Worm (Caenorhabditis elegans): Measurements from ENCODE around the gene emb-1.

emb-1 gene

ce11 chrIII:5150012-5150411 is 23.2 kb upstream of the emb-1 start:
- TF ChIP-seq lin-11 (tag; optimal IDR thresholded peaks at IDR 0.05) (no peak), unc-55 (GFP tag; optimal IDR thresholded peaks at IDR 0.05) (no peak), snpc-4 (tag; optimal IDR thresholded peaks at IDR 0.05) (no peak), sem-4 (tag; optimal IDR thresholded peaks at IDR 0.05) (no peak), nhr-12 (tag; optimal IDR thresholded peaks at IDR 0.05) (no peak), sma-3 (GFP tag; optimal IDR thresholded peaks at IDR 0.05) (no peak), dmd-4 (tag; optimal IDR thresholded peaks at IDR 0.05) (no peak), nhr-129 (tag; optimal IDR thresholded peaks at IDR 0.05) (no peak), nhr-237 (tag; optimal IDR thresholded peaks at IDR 0.05) (no peak), peb-1 (tag; optimal IDR thresholded peaks at IDR 0.05) (no peak), nhr-6 (tag; optimal IDR thresholded peaks at IDR 0.05) (no peak), nhr-77 (tag; optimal IDR thresholded peaks at IDR 0.05) (no peak)

- TF ChIP-seq nhr-10 (tag; optimal IDR thresholded peaks at IDR 0.05) = no peak
- TF ChIP-seq ceh-16 (tag; optimal IDR thresholded peaks at IDR 0.05) = no peak
- no peak for TF ChIP-seq ZK546.5 (tag; optimal IDR thresholded peaks at IDR 0.05)
- no peak for TF ChIP-seq ztf-1 (GFP tag; conservative IDR thresholded peaks at IDR 0.05)
- no peak for TF ChIP-seq nhr-237 (tag; optimal IDR thresholded peaks at IDR 0.05)
- no peak for TF ChIP-seq nhr-25 (tag; optimal IDR thresholded peaks at IDR 0.05)
- no peak for TF ChIP-seq sma-9 (GFP tag; optimal IDR thresholded peaks at IDR 0.05)
- no peak for TF ChIP-seq sma-9 (tag; optimal IDR thresholded peaks at IDR 0.05)
Measured at ce11 chrIII:5150980-5151379, 22.3 kb upstream of the emb-1 start.

- TF ChIP-seq ceh-16 (tag; optimal IDR thresholded peaks at IDR 0.05) = no peak
- no peak for TF ChIP-seq zag-1 (tag; optimal IDR thresholded peaks at IDR 0.05)
- no peak for TF ChIP-seq mbf-1 (tag; optimal IDR thresholded peaks at IDR 0.05)
- no peak for TF ChIP-seq ztf-1 (GFP tag; conservative IDR thresholded peaks at IDR 0.05)
- no peak for TF ChIP-seq sma-9 (GFP tag; optimal IDR thresholded peaks at IDR 0.05)
- TF ChIP-seq sma-9 (tag; optimal IDR thresholded peaks at IDR 0.05) = no peak
- TF ChIP-seq snpc-4 (tag; optimal IDR thresholded peaks at IDR 0.05) = no peak
- no peak for TF ChIP-seq lin-39 (tag; optimal IDR thresholded peaks at IDR 0.05)
- no peak for TF ChIP-seq nhr-12 (tag; optimal IDR thresholded peaks at IDR 0.05)
- no peak for TF ChIP-seq mab-5 (tag; optimal IDR thresholded peaks at IDR 0.05)
- no peak for TF ChIP-seq ama-1 (optimal IDR thresholded peaks at IDR 0.05)
- peak; percentile 21 for TF ChIP-seq crh-2 (tag; optimal IDR thresholded peaks at IDR 0.05)
- no peak for TF ChIP-seq egl-27 (tag; optimal IDR thresholded peaks at IDR 0.05)
- TF ChIP-seq ztf-11 (tag; optimal IDR thresholded peaks at IDR 0.05) = no peak
- TF ChIP-seq sem-4 (tag; optimal IDR thresholded peaks at IDR 0.05) = no peak
- no peak for TF ChIP-seq blmp-1 (tag; optimal IDR thresholded peaks at IDR 0.05; ENCODE audit: insufficient read depth)
- no peak for TF ChIP-seq lin-11 (tag; optimal IDR thresholded peaks at IDR 0.05)
- TF ChIP-seq unc-55 (GFP tag; optimal IDR thresholded peaks at IDR 0.05) = peak; percentile 80
- no peak for TF ChIP-seq nhr-10 (tag; optimal IDR thresholded peaks at IDR 0.05)
- no peak for TF ChIP-seq sma-3 (GFP tag; optimal IDR thresholded peaks at IDR 0.05)
- no peak for TF ChIP-seq lin-13 (GFP tag; optimal IDR thresholded peaks at IDR 0.05)
- TF ChIP-seq lsy-2 (tag; optimal IDR thresholded peaks at IDR 0.05) = peak in 1 of 2 experiments; percentile 54
- no peak for TF ChIP-seq skn-1 (tag; optimal IDR thresholded peaks at IDR 0.05)
- TF ChIP-seq C34F6.9 (tag; optimal IDR thresholded peaks at IDR 0.05) = peak; percentile 64
Measured at ce11 chrIII:5153137-5153536, 20.1 kb upstream of the emb-1 start, which contains the start of the genes rbm-42 and grwd-1. TSS of gene rbm-42 (minus strand) at chrIII:5153229. TSS of gene grwd-1 (plus strand) at chrIII:5153464.

ce11 chrIII:5155393-5155792 is 17.8 kb upstream of the emb-1 start:
- TF ChIP-seq blmp-1 (tag; optimal IDR thresholded peaks at IDR 0.05; ENCODE audit: insufficient read depth) (no peak), elt-1 (tag; optimal IDR thresholded peaks at IDR 0.05) (no peak), peb-1 (tag; optimal IDR thresholded peaks at IDR 0.05) (no peak), dmd-4 (tag; optimal IDR thresholded peaks at IDR 0.05) (no peak), unc-62 (GFP tag; optimal IDR thresholded peaks at IDR 0.05) (no peak), ztf-4 (tag; optimal IDR thresholded peaks at IDR 0.05) (no peak), C34F6.9 (tag; optimal IDR thresholded peaks at IDR 0.05) (no peak), ceh-82 (tag; optimal IDR thresholded peaks at IDR 0.05) (no peak), nhr-12 (tag; optimal IDR thresholded peaks at IDR 0.05) (no peak), crh-2 (tag; optimal IDR thresholded peaks at IDR 0.05) (no peak), sem-4 (tag; optimal IDR thresholded peaks at IDR 0.05) (no peak), nhr-11 (tag; optimal IDR thresholded peaks at IDR 0.05) (no peak), unc-39 (tag; optimal IDR thresholded peaks at IDR 0.05) (no peak), nhr-21 (tag; optimal IDR thresholded peaks at IDR 0.05) (no peak), fos-1 (tag; optimal IDR thresholded peaks at IDR 0.05) (no peak), zag-1 (tag; optimal IDR thresholded peaks at IDR 0.05) (no peak), Y55F3AM.14 (GFP tag; optimal IDR thresholded peaks at IDR 0.05) (no peak), nhr-23 (tag; optimal IDR thresholded peaks at IDR 0.05) (no peak), snpc-4 (tag; optimal IDR thresholded peaks at IDR 0.05) (no peak)

All from whole organism, L2 larva.